Worm (Caenorhabditis elegans) whole organism, young adult: ENCODE results near the gene C49C8.1.

ENCODE experiments used
- B0019.2 ChIP-seq: fragments of 200-800 bp; sonication (Bioruptor generic); conservative IDR thresholded peaks from 2 replicates; pipeline ENCODE4 v1.3.6; 2022; ENCODE audit warnings: missing genetic modification reagents, missing genetic modification characterization, missing compliant biosample characterization
- B0336.3 ChIP-seq: fragments of 200-800 bp; sonication (Bioruptor generic); IDR thresholded peaks from 2 replicates; pipeline ENCODE4 v1.3.6; 2022; ENCODE audit warnings: missing genetic modification characterization, missing compliant biosample characterization
- F22D6.2 ChIP-seq: sonication (generic microtip); optimal IDR thresholded peaks from 2 replicates; lab custom pipeline; 2016; ENCODE audit warnings: mild to moderate bottlenecking, missing genetic modification characterization, missing compliant biosample characterization
- F39B2.1 ChIP-seq: fragments of 200-800 bp; sonication (Bioruptor generic); IDR thresholded peaks from 2 replicates; pipeline ENCODE4 v1.3.6; 2022; ENCODE audit warnings: missing genetic modification reagents, missing genetic modification characterization, missing compliant biosample characterization
- F55B11.4 ChIP-seq: sonication (generic microtip); optimal IDR thresholded peaks from 2 replicates; lab custom pipeline; 2016; ENCODE audit warnings: missing compliant biosample characterization, missing genetic modification characterization, borderline replicate concordance; ENCODE audit not compliant: insufficient read depth
- K11D2.4 ChIP-seq: fragments of 200-800 bp; sonication (Bioruptor generic); IDR thresholded peaks from 2 replicates; pipeline ENCODE4 v1.3.6; 2022; ENCODE audit warnings: missing genetic modification reagents, missing genetic modification characterization, missing compliant biosample characterization
- K12H6.12 ChIP-seq: fragments of 200-800 bp; sonication (Bioruptor generic); optimal IDR thresholded peaks from 2 replicates; lab custom pipeline; 2018; ENCODE audit warnings: mild to moderate bottlenecking, missing genetic modification characterization, missing compliant biosample characterization
- T07F8.4 ChIP-seq: sonication (generic microtip); optimal IDR thresholded peaks from 2 replicates; lab custom pipeline; 2016; ENCODE audit warnings: mild to moderate bottlenecking, missing genetic modification characterization, moderate library complexity, missing compliant biosample characterization
- T26A5.8 ChIP-seq: sonication (generic microtip); optimal IDR thresholded peaks from 2 replicates; lab custom pipeline; 2016; ENCODE audit warnings: missing genetic modification characterization, missing compliant biosample characterization
- Y56A3A.18 ChIP-seq: fragments of 200-800 bp; sonication (Bioruptor generic); IDR thresholded peaks from 2 replicates; pipeline ENCODE4 v1.3.6; 2022; ENCODE audit warnings: missing genetic modification reagents, missing genetic modification characterization, missing compliant biosample characterization
- ZK185.1 ChIP-seq: sonication (generic microtip); optimal IDR thresholded peaks from 2 replicates; lab custom pipeline; 2016; ENCODE audit warnings: mild to moderate bottlenecking, missing genetic modification characterization, missing compliant biosample characterization; ENCODE audit not compliant: poor library complexity, severe bottlenecking
- akir-1 ChIP-seq: fragments of 200-800 bp; sonication (Bioruptor generic); optimal IDR thresholded peaks from 2 replicates; lab custom pipeline; 2018; ENCODE audit warnings: mild to moderate bottlenecking, missing genetic modification characterization, moderate library complexity, missing compliant biosample characterization
- aptf-2 ChIP-seq: fragments of 200-800 bp; sonication (Bioruptor generic); conservative IDR thresholded peaks from 2 replicates; pipeline ENCODE4 v1.3.6; 2022; ENCODE audit warnings: missing genetic modification reagents, missing genetic modification characterization, missing compliant biosample characterization
- atf-7 ChIP-seq: sonication (generic microtip); optimal IDR thresholded peaks from 2 replicates; lab custom pipeline; 2017; ENCODE audit warnings: mild to moderate bottlenecking, missing genetic modification characterization, missing compliant biosample characterization
- attf-3 ChIP-seq: fragments of 200-800 bp; sonication (Bioruptor generic); conservative IDR thresholded peaks from 2 replicates; pipeline ENCODE4 v1.3.6; 2022; ENCODE audit warnings: missing genetic modification reagents, missing genetic modification characterization, missing compliant biosample characterization
- attf-5 ChIP-seq: fragments of 200-800 bp; sonication (Bioruptor generic); optimal IDR thresholded peaks from 2 replicates; lab custom pipeline; 2018; ENCODE audit warnings: mild to moderate bottlenecking, missing genetic modification characterization, missing compliant biosample characterization
- cebp-1 ChIP-seq, 2 experiments: fragments of 200-800 bp in 1 of 2; sonication (Bioruptor generic) in 1 of 2; sonication (generic microtip) in 1 of 2; IDR thresholded peaks in 1 of 2; optimal IDR thresholded peaks in 1 of 2; 2 replicates each; pipeline versions ENCODE4 v1.3.6 to Lab custom; 2017 to 2022; ENCODE audit warnings: missing compliant biosample characterization in 2 of 2, missing genetic modification characterization in 2 of 2, mild to moderate bottlenecking in 1 of 2, missing genetic modification reagents in 1 of 2, moderate library complexity in 1 of 2
- cebp-2 ChIP-seq: fragments of 200-800 bp; sonication (Bioruptor generic); IDR thresholded peaks from 2 replicates; pipeline ENCODE4 v1.3.6; 2022; ENCODE audit warnings: missing genetic modification characterization, missing compliant biosample characterization
- ceh-100 ChIP-seq: fragments of 200-800 bp; sonication (Bioruptor generic); IDR thresholded peaks from 2 replicates; pipeline ENCODE4 v1.3.6; 2022; ENCODE audit warnings: missing genetic modification reagents, missing genetic modification characterization, missing compliant biosample characterization
- ceh-58 ChIP-seq: fragments of 200-800 bp; sonication (Bioruptor generic); IDR thresholded peaks from 2 replicates; pipeline ENCODE4 v1.3.6; 2022; ENCODE audit warnings: missing genetic modification characterization, missing compliant biosample characterization
- ceh-79 ChIP-seq: sonication (generic microtip); optimal IDR thresholded peaks from 2 replicates; lab custom pipeline; 2017; ENCODE audit warnings: mild to moderate bottlenecking, missing genetic modification characterization, missing compliant biosample characterization
- chd-7 ChIP-seq: sonication (generic microtip); optimal IDR thresholded peaks from 2 replicates; lab custom pipeline; 2016; ENCODE audit warnings: mild to moderate bottlenecking, missing genetic modification characterization, moderate library complexity, missing compliant biosample characterization
- dox-1 ChIP-seq: fragments of 200-800 bp; sonication (Bioruptor generic); IDR thresholded peaks from 2 replicates; pipeline ENCODE4 v1.3.6; 2022; ENCODE audit warnings: missing genetic modification reagents, missing genetic modification characterization, missing compliant biosample characterization
- dpff-1 ChIP-seq: sonication (generic microtip); optimal IDR thresholded peaks from 2 replicates; lab custom pipeline; 2017; ENCODE audit warnings: mild to moderate bottlenecking, missing genetic modification characterization, missing compliant biosample characterization
- egl-44 ChIP-seq: fragments of 200-800 bp; sonication (Bioruptor generic); IDR thresholded peaks from 2 replicates; pipeline ENCODE4 v1.3.6; 2022; ENCODE audit warnings: missing genetic modification reagents, missing genetic modification characterization, missing compliant biosample characterization
- ets-4 ChIP-seq: fragments of 200-800 bp; sonication (Bioruptor generic); optimal IDR thresholded peaks from 2 replicates; lab custom pipeline; 2018; ENCODE audit warnings: mild to moderate bottlenecking, missing genetic modification characterization, missing compliant biosample characterization
- hmg-1.2 ChIP-seq: fragments of 200-800 bp; sonication (Bioruptor generic); IDR thresholded peaks from 2 replicates; pipeline ENCODE4 v1.3.6; 2022; ENCODE audit warnings: missing genetic modification reagents, missing genetic modification characterization, missing compliant biosample characterization
- hrde-1 ChIP-seq: sonication (generic microtip); optimal IDR thresholded peaks from 2 replicates; lab custom pipeline; 2016; ENCODE audit warnings: missing genetic modification characterization, mild to moderate bottlenecking, missing compliant biosample characterization, moderate library complexity, missing genotype, missing genetic modification reagents, borderline replicate concordance
- lag-1 ChIP-seq: fragments of 200-800 bp; sonication (Bioruptor generic); IDR thresholded peaks from 2 replicates; pipeline ENCODE4 v1.3.6; 2022; ENCODE audit warnings: missing genetic modification reagents, missing genetic modification characterization, missing compliant biosample characterization
- let-526 ChIP-seq: fragments of 200-800 bp; sonication (Bioruptor generic); IDR thresholded peaks from 2 replicates; pipeline ENCODE4 v1.3.6; 2022; ENCODE audit warnings: missing genetic modification reagents, missing genetic modification characterization, missing compliant biosample characterization
- lin-35 ChIP-seq, 3 experiments: fragments of 150-350 bp in 2 of 3; sonication (generic microtip) in 1 of 3; optimal IDR thresholded peaks; 2 replicates each; lab custom pipeline; 2014 to 2018; ENCODE audit warnings: missing biosample characterization in 3 of 3, missing genetic modification characterization in 3 of 3, missing genetic modification reagents in 3 of 3
- lin-54 ChIP-seq: fragments of 200-800 bp; sonication (Bioruptor generic); optimal IDR thresholded peaks from 2 replicates; lab custom pipeline; 2018; ENCODE audit warnings: mild to moderate bottlenecking, missing genetic modification characterization, missing compliant biosample characterization
- lsy-27 ChIP-seq: sonication (generic microtip); optimal IDR thresholded peaks from 2 replicates; lab custom pipeline; 2017; ENCODE audit warnings: missing genetic modification characterization, mild to moderate bottlenecking, missing compliant biosample characterization, antibody characterized with exemption, missing genotype, borderline replicate concordance; ENCODE audit not compliant: insufficient read depth
- mcd-1 ChIP-seq: fragments of 200-800 bp; sonication (Bioruptor generic); IDR thresholded peaks from 2 replicates; pipeline ENCODE4 v1.3.6; 2022; ENCODE audit warnings: missing genetic modification reagents, missing genetic modification characterization, missing compliant biosample characterization
- mel-28 ChIP-seq: sonication (generic microtip); optimal IDR thresholded peaks from 2 replicates; lab custom pipeline; 2016; ENCODE audit warnings: borderline replicate concordance, mild to moderate bottlenecking, missing genetic modification characterization, missing compliant biosample characterization
- rcor-1 ChIP-seq: fragments of 200-800 bp; sonication (Bioruptor generic); IDR thresholded peaks from 2 replicates; pipeline ENCODE4 v1.3.6; 2022; ENCODE audit warnings: missing genetic modification reagents, missing genetic modification characterization, missing compliant biosample characterization
- rpc-1 ChIP-seq, 2 experiments: fragments of 150-350 bp in 1 of 2; sonication (generic microtip) in 1 of 2; optimal IDR thresholded peaks; 2 replicates each; lab custom pipeline; 2014 to 2018; ENCODE audit warnings: missing biosample characterization in 1 of 2, missing genetic modification characterization in 1 of 2, missing genetic modification reagents in 1 of 2, missing genotype in 1 of 2
- snpc-1.1 ChIP-seq: sonication (generic microtip); optimal IDR thresholded peaks from 2 replicates; lab custom pipeline; 2017; ENCODE audit warnings: missing genetic modification characterization, mild to moderate bottlenecking, missing compliant biosample characterization, antibody characterized with exemption, moderate library complexity, missing genotype, missing genetic modification reagents; ENCODE audit not compliant: insufficient read depth
- snpc-1.3 ChIP-seq: sonication (generic microtip); optimal IDR thresholded peaks from 2 replicates; lab custom pipeline; 2017; ENCODE audit warnings: missing genetic modification characterization, mild to moderate bottlenecking, missing compliant biosample characterization, antibody characterized with exemption, moderate library complexity, missing genotype, missing genetic modification reagents; ENCODE audit not compliant: insufficient read depth
- somi-1 ChIP-seq: fragments of 200-800 bp; sonication (Bioruptor generic); optimal IDR thresholded peaks from 2 replicates; lab custom pipeline; 2018; ENCODE audit warnings: mild to moderate bottlenecking, missing genetic modification characterization, missing compliant biosample characterization
- tbx-9 ChIP-seq: sonication (generic microtip); optimal IDR thresholded peaks from 2 replicates; lab custom pipeline; 2016; ENCODE audit warnings: borderline replicate concordance, missing genetic modification characterization, inconsistent platforms, missing compliant biosample characterization
- zfh-2 ChIP-seq: fragments of 200-800 bp; sonication (Bioruptor generic); conservative IDR thresholded peaks from 2 replicates; pipeline ENCODE4 v1.3.6; 2022; ENCODE audit warnings: missing genetic modification reagents, missing genetic modification characterization, missing compliant biosample characterization
- zim-3 ChIP-seq: sonication (generic microtip); optimal IDR thresholded peaks from 2 replicates; lab custom pipeline; 2017; ENCODE audit warnings: mild to moderate bottlenecking, missing genetic modification characterization, moderate library complexity, missing compliant biosample characterization
- ztf-18 ChIP-seq: sonication (generic microtip); optimal IDR thresholded peaks from 2 replicates; lab custom pipeline; 2016; ENCODE audit warnings: missing genotype, mild to moderate bottlenecking, missing genetic modification characterization, missing compliant biosample characterization
- ztf-26 ChIP-seq: sonication (generic microtip); optimal IDR thresholded peaks from 2 replicates; lab custom pipeline; 2017; ENCODE audit warnings: missing genetic modification characterization, missing compliant biosample characterization

C49C8.1 gene

ce11 chrIV:8629609-8630052 is 24.7 kb upstream of the C49C8.1 start:
- TF ChIP-seq T26A5.8 (tag; lab: Kevin White, UChicago) (no peak), hmg-1.2 (peak; percentile 58; the same call in 1 of the 2 replicates), cebp-1 (GFP tag; IDR thresholded peaks at IDR 0.05; lab: Robert Waterston, UW) (no peak), cebp-1 (tag; optimal IDR thresholded peaks at IDR 0.05; lab: Kevin White, UChicago) (peak; percentile 25), snpc-1.3 (no peak), ceh-79 (no peak), hrde-1 (no peak), T07F8.4 (no peak), ZK185.1 (tag; lab: Kevin White, UChicago) (no peak), K11D2.4 (GFP tag; lab: Robert Waterston, UW) (no peak), atf-7 (tag; lab: Kevin White, UChicago) (no peak), B0336.3 (GFP tag; lab: Robert Waterston, UW) (no peak), tbx-9 (tag; lab: Kevin White, UChicago) (no peak), mcd-1 (GFP tag; lab: Robert Waterston, UW) (0 out of 2 replicates have a peak, but pooled peaks have one; percentile 21), dox-1 (GFP tag; lab: Robert Waterston, UW) (no peak), ets-4 (GFP tag; lab: Kevin White, UChicago) (no peak), rcor-1 (GFP tag; lab: Robert Waterston, UW) (no peak), akir-1 (GFP tag; lab: Kevin White, UChicago) (no peak), dpff-1 (tag; lab: Kevin White, UChicago) (no peak), attf-5 (GFP tag; lab: Kevin White, UChicago) (peak; percentile 23), snpc-1.1 (tag; lab: Kevin White, UChicago) (no peak), lin-35 (GFP tag; optimal IDR thresholded peaks at IDR 0.05; lab: Kevin White, UChicago) (peak in 1 of 3 experiments; percentile 73), zim-3 (no peak), rpc-1 (optimal IDR thresholded peaks at IDR 0.05; lab: Kevin White, UChicago) (no peak), rpc-1 (tag; optimal IDR thresholded peaks at IDR 0.05; lab: Kevin White, UChicago) (no peak), K12H6.12 (tag; lab: Kevin White, UChicago) (peak; percentile 77), ceh-58 (GFP tag; lab: Robert Waterston, UW) (no peak), lag-1 (GFP tag; lab: Robert Waterston, UW) (no peak), ceh-100 (GFP tag; lab: Robert Waterston, UW) (no peak), F39B2.1 (GFP tag; lab: Robert Waterston, UW) (no peak), somi-1 (GFP tag; lab: Kevin White, UChicago) (peak; percentile 4), egl-44 (GFP tag; lab: Robert Waterston, UW) (no peak), ztf-18 (tag; lab: Kevin White, UChicago) (no peak), attf-3 (GFP tag; lab: Robert Waterston, UW) (no peak), let-526 (GFP tag; lab: Robert Waterston, UW) (no peak), lsy-27 (no peak), B0019.2 (GFP tag; lab: Robert Waterston, UW) (no peak), F55B11.4 (tag; lab: Kevin White, UChicago) (no peak), F22D6.2 (tag; lab: Kevin White, UChicago) (no peak), ztf-26 (tag; lab: Kevin White, UChicago) (no peak), zfh-2 (peak; percentile 81), mel-28 (tag; lab: Kevin White, UChicago) (no peak), aptf-2 (GFP tag; lab: Robert Waterston, UW) (no peak), lin-54 (GFP tag; lab: Kevin White, UChicago) (no peak), Y56A3A.18 (GFP tag; lab: Robert Waterston, UW) (no peak), chd-7 (peak; percentile 53), cebp-2 (GFP tag; lab: Robert Waterston, UW) (no peak)
